Worm (Caenorhabditis elegans) whole organism, L4 larva: ENCODE measurements around the gene nhr-76.
A peak's percentile ranks its signal among the peaks of the same experiment; 100 is the strongest.

ENCODE experiments used
- F37D6.2 ChIP-seq: sonication (generic microtip); optimal IDR thresholded peaks from 2 replicates; lab custom pipeline; 2016; ENCODE audit warnings: mild to moderate bottlenecking, missing genetic modification characterization, missing compliant biosample characterization
- F49E8.2 ChIP-seq: sonication (generic microtip); optimal IDR thresholded peaks from 2 replicates; lab custom pipeline; 2016; ENCODE audit warnings: missing compliant biosample characterization, mild to moderate bottlenecking, missing genetic modification characterization, borderline replicate concordance
- T20F7.1 ChIP-seq: fragments of 200-800 bp; sonication (Bioruptor generic); optimal IDR thresholded peaks from 2 replicates; lab custom pipeline; 2018; ENCODE audit warnings: mild to moderate bottlenecking, missing genetic modification characterization, missing compliant biosample characterization
- Y48G9A.11 ChIP-seq: fragments of 200-800 bp; sonication (Bioruptor generic); IDR thresholded peaks from 2 replicates; pipeline ENCODE4 v1.3.6; 2022; ENCODE audit warnings: missing genetic modification reagents, missing genetic modification characterization, missing compliant biosample characterization
- Y75B8A.6 ChIP-seq: fragments of 200-800 bp; sonication (Bioruptor generic); IDR thresholded peaks from 2 replicates; pipeline ENCODE4 v1.3.6; 2022; ENCODE audit warnings: missing genetic modification reagents, missing genetic modification characterization, missing compliant biosample characterization
- aha-1 ChIP-seq: fragments of 150-350 bp; peaks from one replicate; lab custom pipeline; 2014; ENCODE audit warnings: missing biosample characterization, missing genetic modification characterization
- ceh-20 ChIP-seq: fragments of 200-800 bp; sonication (Bioruptor generic); IDR thresholded peaks from 2 replicates; pipeline ENCODE4 v1.3.6; 2022; ENCODE audit warnings: missing genetic modification reagents, missing genetic modification characterization, missing compliant biosample characterization
- ceh-32 ChIP-seq: sonication (generic microtip); optimal IDR thresholded peaks from 2 replicates; lab custom pipeline; 2016; ENCODE audit warnings: mild to moderate bottlenecking, missing genetic modification characterization, missing compliant biosample characterization; ENCODE audit not compliant: poor library complexity
- ceh-44 ChIP-seq: fragments of 200-800 bp; sonication (Bioruptor generic); IDR thresholded peaks from 2 replicates; pipeline ENCODE4 v1.3.6; 2022; ENCODE audit warnings: missing genetic modification reagents, missing genetic modification characterization, missing compliant biosample characterization
- ces-1 ChIP-seq: fragments of 150-350 bp; sonication (generic microtip); optimal IDR thresholded peaks from 4 replicates; lab custom pipeline; 2014; ENCODE audit warnings: missing biosample characterization, missing genetic modification reagents, missing genetic modification characterization
- ctbp-1 ChIP-seq: fragments of 200-800 bp; sonication (Bioruptor generic); IDR thresholded peaks from 2 replicates; pipeline ENCODE4 v1.3.6; 2022; ENCODE audit warnings: missing genetic modification reagents, missing genetic modification characterization, missing compliant biosample characterization
- daf-16 ChIP-seq, 3 experiments: sonication (generic microtip); optimal IDR thresholded peaks; 2 replicates each; lab custom pipeline; 2016 to 2017; ENCODE audit warnings: missing genetic modification characterization in 3 of 3, missing genetic modification reagents in 3 of 3, mild to moderate bottlenecking in 2 of 3, missing compliant biosample characterization in 2 of 3, missing biosample characterization in 1 of 3, moderate library complexity in 1 of 3
- daf-8 ChIP-seq: fragments of 200-800 bp; sonication (Bioruptor generic); IDR thresholded peaks from 2 replicates; pipeline ENCODE4 v1.3.6; 2022; ENCODE audit warnings: missing genetic modification characterization, missing compliant biosample characterization
- dmd-9 ChIP-seq: fragments of 200-800 bp; sonication (Bioruptor generic); IDR thresholded peaks from 2 replicates; pipeline ENCODE4 v1.3.6; 2022; ENCODE audit warnings: missing genetic modification reagents, missing genetic modification characterization, missing compliant biosample characterization
- duxl-1 ChIP-seq: sonication (generic microtip); optimal IDR thresholded peaks from 2 replicates; lab custom pipeline; 2016; ENCODE audit warnings: mild to moderate bottlenecking, missing genetic modification characterization, moderate library complexity, missing compliant biosample characterization; ENCODE audit not compliant: poor library complexity
- egl-27 ChIP-seq: sonication (generic microtip); optimal IDR thresholded peaks from 3 replicates; lab custom pipeline; 2017; ENCODE audit warnings: missing biosample characterization, missing genetic modification reagents, missing genetic modification characterization
- egl-43 ChIP-seq: fragments of 200-800 bp; sonication (Bioruptor generic); IDR thresholded peaks from 2 replicates; pipeline ENCODE4 v1.3.6; 2022; ENCODE audit warnings: missing genetic modification reagents, missing genetic modification characterization, missing compliant biosample characterization
- hmg-1.1 ChIP-seq: fragments of 200-800 bp; sonication (Bioruptor generic); IDR thresholded peaks from 2 replicates; pipeline ENCODE4 v1.3.6; 2022; ENCODE audit warnings: missing genetic modification reagents, missing genetic modification characterization, missing compliant biosample characterization
- lin-1 ChIP-seq: fragments of 200-800 bp; sonication (Bioruptor generic); IDR thresholded peaks from 2 replicates; pipeline ENCODE4 v1.3.6; 2022; ENCODE audit warnings: missing genetic modification reagents, missing genetic modification characterization, missing compliant biosample characterization
- lin-13 ChIP-seq: fragments of 150-350 bp; optimal IDR thresholded peaks from 2 replicates; lab custom pipeline; 2014; ENCODE audit warnings: missing biosample characterization, missing genetic modification reagents, missing genetic modification characterization
- lin-15B ChIP-seq: fragments of 150-350 bp; sonication (generic microtip); optimal IDR thresholded peaks from 3 replicates; lab custom pipeline; 2014; ENCODE audit warnings: missing biosample characterization, missing genetic modification characterization
- lin-29 ChIP-seq: fragments of 200-800 bp; sonication (Bioruptor generic); IDR thresholded peaks from 2 replicates; pipeline ENCODE4 v1.3.6; 2022; ENCODE audit warnings: missing genetic modification reagents, missing genetic modification characterization, missing compliant biosample characterization
- lin-38 ChIP-seq: fragments of 200-800 bp; sonication (Bioruptor generic); IDR thresholded peaks from 2 replicates; pipeline ENCODE4 v1.3.6; 2022; ENCODE audit warnings: missing genetic modification reagents, missing genetic modification characterization, missing compliant biosample characterization
- lsy-2 ChIP-seq, 2 experiments: fragments of 150-350 bp in 1 of 2; sonication (generic microtip) in 1 of 2; optimal IDR thresholded peaks; 2 replicates each; lab custom pipeline; 2014 to 2017; ENCODE audit warnings: missing biosample characterization in 2 of 2, missing genetic modification characterization in 2 of 2
- madf-5 ChIP-seq, 2 experiments: fragments of 200-800 bp; sonication (Bioruptor generic); IDR thresholded peaks; 2 replicates each; pipeline ENCODE4 v1.3.6; 2022; ENCODE audit warnings: missing compliant biosample characterization in 2 of 2, missing genetic modification characterization in 2 of 2
- mdt-29 ChIP-seq: fragments of 200-800 bp; sonication (Bioruptor generic); IDR thresholded peaks from 2 replicates; pipeline ENCODE4 v1.3.6; 2022; ENCODE audit warnings: missing genetic modification reagents, missing genetic modification characterization, missing compliant biosample characterization
- mxl-2 ChIP-seq: fragments of 200-800 bp; sonication (Bioruptor generic); conservative IDR thresholded peaks from 2 replicates; pipeline ENCODE4 v1.3.6; 2022; ENCODE audit warnings: missing genetic modification reagents, missing genetic modification characterization, missing compliant biosample characterization
- nhr-237 ChIP-seq: sonication (generic microtip); optimal IDR thresholded peaks from 2 replicates; lab custom pipeline; 2017; ENCODE audit warnings: missing biosample characterization, missing genetic modification characterization
- nhr-28 ChIP-seq: fragments of 150-350 bp; optimal IDR thresholded peaks from 2 replicates; lab custom pipeline; 2014; ENCODE audit warnings: missing biosample characterization, missing genetic modification characterization
- pha-4 ChIP-seq, 2 experiments: fragments of 150-350 bp in 1 of 2; fragments of 200-800 bp in 1 of 2; sonication (Bioruptor generic) in 1 of 2; IDR thresholded peaks in 1 of 2; optimal IDR thresholded peaks in 1 of 2; 2 replicates each; pipeline versions ENCODE4 v1.3.6 to Lab custom; 2014 to 2022; ENCODE audit warnings: missing genetic modification characterization in 2 of 2, missing genetic modification reagents in 2 of 2, missing biosample characterization in 1 of 2, missing compliant biosample characterization in 1 of 2
- php-3 ChIP-seq: fragments of 200-800 bp; sonication (Bioruptor generic); IDR thresholded peaks from 2 replicates; pipeline ENCODE4 v1.3.6; 2022; ENCODE audit warnings: missing genetic modification reagents, missing genetic modification characterization, missing compliant biosample characterization
- saeg-2 ChIP-seq: fragments of 200-800 bp; sonication (Bioruptor generic); IDR thresholded peaks from 2 replicates; pipeline ENCODE4 v1.3.6; 2022; ENCODE audit warnings: missing genetic modification reagents, missing genetic modification characterization, missing compliant biosample characterization
- set-16 ChIP-seq: fragments of 200-800 bp; sonication (Bioruptor generic); IDR thresholded peaks from 2 replicates; pipeline ENCODE4 v1.3.6; 2022; ENCODE audit warnings: missing genetic modification reagents, missing genetic modification characterization, missing compliant biosample characterization
- skn-1 ChIP-seq: fragments of 150-350 bp; optimal IDR thresholded peaks from 2 replicates; lab custom pipeline; 2014; ENCODE audit warnings: missing biosample characterization, missing genetic modification characterization
- snpc-1.2 ChIP-seq: fragments of 200-800 bp; sonication (Bioruptor generic); IDR thresholded peaks from 2 replicates; pipeline ENCODE4 v1.3.6; 2022; ENCODE audit warnings: missing genetic modification reagents, missing genetic modification characterization, missing compliant biosample characterization
- spr-1 ChIP-seq: sonication (generic microtip); optimal IDR thresholded peaks from 2 replicates; lab custom pipeline; 2016; ENCODE audit warnings: mild to moderate bottlenecking, missing genetic modification characterization, missing compliant biosample characterization
- spr-3 ChIP-seq: fragments of 200-800 bp; sonication (Bioruptor generic); optimal IDR thresholded peaks from 2 replicates; lab custom pipeline; 2018; ENCODE audit warnings: mild to moderate bottlenecking, missing genetic modification characterization, missing compliant biosample characterization
- tag-97 ChIP-seq: fragments of 200-800 bp; sonication (Bioruptor generic); IDR thresholded peaks from 2 replicates; pipeline ENCODE4 v1.3.6; 2022; ENCODE audit warnings: missing genetic modification characterization, missing compliant biosample characterization
- tra-1 ChIP-seq: fragments of 200-800 bp; sonication (Bioruptor generic); IDR thresholded peaks from 2 replicates; pipeline ENCODE4 v1.3.6; 2022; ENCODE audit warnings: missing genetic modification reagents, missing genetic modification characterization, missing compliant biosample characterization
- zag-1 ChIP-seq: fragments of 150-350 bp; optimal IDR thresholded peaks from 2 replicates; lab custom pipeline; 2014; ENCODE audit warnings: missing biosample characterization, missing genetic modification characterization
- zfp-3 ChIP-seq: fragments of 200-800 bp; sonication (Bioruptor generic); conservative IDR thresholded peaks from 2 replicates; pipeline ENCODE4 v1.3.6; 2022; ENCODE audit warnings: missing genetic modification reagents, missing genetic modification characterization, missing compliant biosample characterization
- zip-11 ChIP-seq: fragments of 200-800 bp; sonication (Bioruptor generic); IDR thresholded peaks from 2 replicates; pipeline ENCODE4 v1.3.6; 2022; ENCODE audit warnings: missing genetic modification characterization, missing compliant biosample characterization
- ztf-11 ChIP-seq: fragments of 150-350 bp; optimal IDR thresholded peaks from 2 replicates; lab custom pipeline; 2014; ENCODE audit warnings: missing biosample characterization, missing genetic modification characterization

Gene nhr-76

ce11 chrIV:675471-676159, 48.3 kb downstream of the nhr-76 start, which contains the start of the genes K11H12.4 and K11H12.10 (continued):
- TF ChIP-seq lin-13 (no peak), ctbp-1 (GFP tag; lab: Robert Waterston, UW) (no peak), nhr-237 (tag; lab: Kevin White, UChicago) (no peak), daf-16 (GFP tag; optimal IDR thresholded peaks at IDR 0.05; lab: Kevin White, UChicago) (no peak), daf-16 (tag; optimal IDR thresholded peaks at IDR 0.05; lab: Kevin White, UChicago) (peak; percentile 16), F37D6.2 (tag; lab: Kevin White, UChicago) (no peak)

ce11 chrIV:676280-676679, 48.9 kb downstream of the nhr-76 start, which contains the start of gene K11H12.5:
Gene K11H12.5 (plus strand): TSS chrIV:676580.
- no peak for TF ChIP-seq php-3
- no peak for TF ChIP-seq mxl-2 (GFP tag; lab: Robert Waterston, UW)
- TF ChIP-seq Y75B8A.6 (GFP tag; lab: Robert Waterston, UW): no peak
- TF ChIP-seq daf-8 (GFP tag; lab: Robert Waterston, UW): no peak
- no peak for TF ChIP-seq spr-1
- no peak for TF ChIP-seq lin-15B (tag; lab: Kevin White, UChicago)
- no peak for TF ChIP-seq set-16
- no peak for TF ChIP-seq Y48G9A.11 (GFP tag; lab: Robert Waterston, UW)
- TF ChIP-seq duxl-1 (tag; lab: Kevin White, UChicago): no peak
- TF ChIP-seq ztf-11: no peak
- no peak for TF ChIP-seq egl-27
- TF ChIP-seq, all 104 proteins: peak for 0

- peak; percentile 94 for TF ChIP-seq egl-43 (GFP tag; lab: Robert Waterston, UW)
- TF ChIP-seq zag-1 (tag; lab: Kevin White, UChicago): no peak
- TF ChIP-seq F49E8.2 (tag; lab: Kevin White, UChicago): peak; percentile 2
- peak; percentile 76 for TF ChIP-seq tra-1
- TF ChIP-seq aha-1 (tag; lab: Kevin White, UChicago): peak; percentile 94
- no peak for TF ChIP-seq ceh-32 (tag; lab: Kevin White, UChicago)
- TF ChIP-seq tag-97 (GFP tag; lab: Robert Waterston, UW): no peak
- TF ChIP-seq ceh-20 (GFP tag; lab: Robert Waterston, UW): peak; percentile 52; the same call in 1 of the 2 replicates
- TF ChIP-seq ceh-44 (GFP tag; lab: Robert Waterston, UW): peak; percentile 62; the same call in 1 of the 2 replicates
- TF ChIP-seq daf-16 (GFP tag; optimal IDR thresholded peaks at IDR 0.05; lab: Kevin White, UChicago): peak in 1 of 2 experiments; percentile 78
- peak; percentile 62 for TF ChIP-seq daf-16 (tag; optimal IDR thresholded peaks at IDR 0.05; lab: Kevin White, UChicago)
- peak; percentile 84 for TF ChIP-seq Y48G9A.11 (GFP tag; lab: Robert Waterston, UW)
- TF ChIP-seq lin-38 (GFP tag; lab: Robert Waterston, UW): peak; percentile 80; the same call in 1 of the 2 replicates
- TF ChIP-seq lin-29 (GFP tag; lab: Robert Waterston, UW): 0 out of 2 replicates have a peak, but pooled peaks have one; percentile 35
- peak; percentile 48 to 77; a peak in 1 of 4 replicates for TF ChIP-seq madf-5 (GFP tag; IDR thresholded peaks at IDR 0.05; lab: Robert Waterston, UW)
- peak; percentile 65 for TF ChIP-seq spr-3
- no peak; the same call in 1 of the 2 replicates for TF ChIP-seq zip-11 (GFP tag; lab: Robert Waterston, UW)
- no peak for TF ChIP-seq pha-4 (GFP tag; IDR thresholded peaks at IDR 0.05; lab: Robert Waterston, UW)
- TF ChIP-seq pha-4 (tag; optimal IDR thresholded peaks at IDR 0.05; lab: Kevin White, UChicago): no peak
- peak; percentile 31 for TF ChIP-seq egl-27
- peak; percentile 70; the same call in 1 of the 2 replicates for TF ChIP-seq zfp-3 (GFP tag; lab: Robert Waterston, UW)
- TF ChIP-seq skn-1 (tag; lab: Kevin White, UChicago): no peak
- peak; percentile 90 for TF ChIP-seq hmg-1.1 (GFP tag; lab: Robert Waterston, UW)
- TF ChIP-seq lsy-2 (tag; optimal IDR thresholded peaks at IDR 0.05; lab: Kevin White, UChicago): no peak
- peak; percentile 85 for TF ChIP-seq snpc-1.2 (GFP tag; lab: Robert Waterston, UW)
- TF ChIP-seq ces-1 (GFP tag; lab: Kevin White, UChicago): no peak
- TF ChIP-seq lin-13: no peak
- TF ChIP-seq saeg-2 (GFP tag; lab: Robert Waterston, UW): 0 out of 2 replicates have a peak, but pooled peaks have one; percentile 12
- peak; percentile 52; the same call in 1 of the 2 replicates for TF ChIP-seq mdt-29 (GFP tag; lab: Robert Waterston, UW)
- peak; percentile 30; the same call in 1 of the 2 replicates for TF ChIP-seq lin-1
- TF ChIP-seq dmd-9 (GFP tag; lab: Robert Waterston, UW): peak; percentile 83
- no peak for TF ChIP-seq T20F7.1 (GFP tag; lab: Kevin White, UChicago)
- TF ChIP-seq nhr-28 (tag; lab: Kevin White, UChicago): peak; percentile 38
Observed at ce11 chrIV:682726-683340, 55.5 kb downstream of the nhr-76 start.
